Fruit fly (Drosophila melanogaster): ENCODE results near the gene CG17564.

- TF ChIP-seq CG8478 (optimal IDR thresholded peaks at IDR 0.05) (no peak), psq (optimal IDR thresholded peaks at IDR 0.05) (no peak), EcR (GFP tag; optimal IDR thresholded peaks at IDR 0.05) (no peak)
These were observed 34.2 kb upstream of the CG17564 start for dm6 chr2L:19333972-19334371.
